Worm (Caenorhabditis elegans) whole organism, late embryonic: Measurements from ENCODE around the gene R10E11.9.

Source experiments
- ama-1 ChIP-seq: fragments of 150-350 bp; optimal IDR thresholded peaks from 2 replicates; lab custom pipeline; 2014
- ceh-2 ChIP-seq: sonication (generic microtip); optimal IDR thresholded peaks from 2 replicates; lab custom pipeline; 2016; ENCODE audit warnings: missing genotype, missing genetic modification characterization, missing compliant biosample characterization
- ceh-22 ChIP-seq: sonication (generic microtip); optimal IDR thresholded peaks from 2 replicates; lab custom pipeline; 2017; ENCODE audit warnings: missing biosample characterization, missing genetic modification characterization
- che-1 ChIP-seq: sonication (generic microtip); optimal IDR thresholded peaks from 2 replicates; lab custom pipeline; 2016; ENCODE audit warnings: mild to moderate bottlenecking, missing genetic modification characterization, missing compliant biosample characterization
- dmd-4 ChIP-seq: sonication (generic microtip); optimal IDR thresholded peaks from 2 replicates; lab custom pipeline; 2016; ENCODE audit warnings: borderline replicate concordance, missing genetic modification characterization, missing compliant biosample characterization
- fax-1 ChIP-seq: sonication (generic microtip); optimal IDR thresholded peaks from 2 replicates; lab custom pipeline; 2016; ENCODE audit warnings: missing genotype, missing genetic modification characterization, missing compliant biosample characterization
- fkh-10 ChIP-seq: fragments of 150-350 bp; optimal IDR thresholded peaks from 2 replicates; lab custom pipeline; 2014; ENCODE audit warnings: missing biosample characterization, missing genetic modification reagents, missing genetic modification characterization
- nhr-11 ChIP-seq: fragments of 150-350 bp; optimal IDR thresholded peaks from 2 replicates; lab custom pipeline; 2014; ENCODE audit warnings: missing biosample characterization, missing genetic modification characterization
- pax-1 ChIP-seq: fragments of 150-350 bp; optimal IDR thresholded peaks from 2 replicates; lab custom pipeline; 2014; ENCODE audit warnings: missing biosample characterization, missing genetic modification characterization
- pha-4 ChIP-seq: fragments of 150-350 bp; optimal IDR thresholded peaks from 2 replicates; lab custom pipeline; 2018; ENCODE audit warnings: missing biosample characterization, missing genetic modification reagents, missing genetic modification characterization
- pros-1 ChIP-seq: fragments of 150-350 bp; optimal IDR thresholded peaks from 2 replicates; lab custom pipeline; 2014; ENCODE audit warnings: missing biosample characterization, missing genetic modification reagents, missing genetic modification characterization
- sox-4 ChIP-seq: sonication (generic microtip); optimal IDR thresholded peaks from 2 replicates; lab custom pipeline; 2017; ENCODE audit warnings: mild to moderate bottlenecking, missing genetic modification characterization, inconsistent platforms, missing compliant biosample characterization
- tbx-2 ChIP-seq: sonication (generic microtip); optimal IDR thresholded peaks from 2 replicates; lab custom pipeline; 2016; ENCODE audit warnings: missing genetic modification characterization, missing compliant biosample characterization

DNA sequence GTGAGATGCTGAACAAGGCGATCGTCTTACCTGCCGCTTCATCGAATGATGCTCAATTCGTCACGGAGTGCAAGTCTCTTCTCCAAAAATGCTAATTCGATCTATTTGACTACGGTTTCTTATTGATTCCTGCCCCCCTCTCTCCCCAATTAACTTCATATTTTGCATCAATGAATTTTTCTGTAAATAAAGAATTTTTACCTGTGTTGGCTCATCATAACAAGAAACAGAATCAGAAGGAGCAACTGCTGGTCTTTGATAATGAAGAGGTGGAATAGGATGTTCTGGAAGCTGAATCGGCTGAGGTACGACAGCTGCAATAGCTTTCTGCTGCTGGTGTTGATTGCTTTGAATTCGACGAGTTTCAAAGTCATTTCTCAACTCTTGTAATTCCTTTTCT lies 33.3 kb downstream of the R10E11.9 start:
- TF ChIP-seq sox-4 (tag; lab: Kevin White, UChicago) (no peak), nhr-11 (tag; lab: Kevin White, UChicago) (no peak), dmd-4 (tag; lab: Kevin White, UChicago) (no peak), fax-1 (tag; lab: Kevin White, UChicago) (no peak), pax-1 (tag; lab: Kevin White, UChicago) (no peak), che-1 (tag; lab: Kevin White, UChicago) (no peak), pha-4 (tag; lab: Kevin White, UChicago) (no peak), fkh-10 (GFP tag; lab: Kevin White, UChicago) (no peak), ceh-2 (tag; lab: Kevin White, UChicago) (no peak), ama-1 (lab: Kevin White, UChicago) (no peak), ceh-22 (tag; lab: Kevin White, UChicago) (no peak), tbx-2 (tag; lab: Kevin White, UChicago) (no peak), pros-1 (tag; lab: Kevin White, UChicago) (no peak)
